Worm (Caenorhabditis elegans): ENCODE results near the gene F59B2.9.

Gene F59B2.9

DNA sequence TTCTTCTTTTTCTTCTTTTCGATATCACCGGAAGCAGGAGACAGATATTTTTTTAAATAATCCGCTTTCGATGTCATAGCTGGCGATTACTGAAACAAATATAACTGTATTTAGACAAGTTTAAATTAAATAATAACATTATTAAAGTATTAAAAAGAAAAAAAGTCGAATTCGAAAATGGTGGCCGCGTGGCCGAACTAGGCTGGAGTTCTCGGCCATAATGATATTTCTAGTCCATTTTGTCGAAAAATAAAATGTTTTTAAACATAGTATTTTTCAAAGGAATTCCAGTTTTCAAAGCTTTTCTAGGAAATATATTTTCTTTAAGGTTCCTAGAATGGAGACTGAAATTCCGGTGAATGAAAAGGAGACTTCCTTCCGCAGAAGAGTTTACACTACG, 44.6 kb downstream of the F59B2.9 start, which contains the start of the genes bud-13 and rpap-2:
Gene bud-13, minus strand, starts transcription at position 89 of the 400 bp plus-strand sequence.
Gene rpap-2, plus strand, starts transcription at position 329 of the 400 bp plus-strand sequence.
- TF ChIP-seq mml-1 (tag; optimal IDR thresholded peaks at IDR 0.05), result no peak
- TF ChIP-seq lin-15B (tag; optimal IDR thresholded peaks at IDR 0.05), result peak; percentile 11
- peak; percentile 12 for TF ChIP-seq nfya-1 (tag; optimal IDR thresholded peaks at IDR 0.05; ENCODE audit: insufficient read depth)

ce11 chrIII:8964684-8965283, 47.4 kb downstream of the F59B2.9 start:
- TF ChIP-seq elt-2 (tag; optimal IDR thresholded peaks at IDR 0.05) (no peak), nhr-25 (tag; optimal IDR thresholded peaks at IDR 0.05) (no peak), ztf-4 (tag; optimal IDR thresholded peaks at IDR 0.05) (no peak), nfya-1 (tag; optimal IDR thresholded peaks at IDR 0.05; ENCODE audit: insufficient read depth) (no peak), fkh-2 (tag; optimal IDR thresholded peaks at IDR 0.05) (no peak), skn-1 (tag; optimal IDR thresholded peaks at IDR 0.05) (no peak), nhr-12 (tag; optimal IDR thresholded peaks at IDR 0.05) (no peak), hmg-11 (tag; optimal IDR thresholded peaks at IDR 0.05) (no peak), nhr-76 (tag; optimal IDR thresholded peaks at IDR 0.05) (no peak), jun-1 (tag; optimal IDR thresholded peaks at IDR 0.05) (no peak), elt-3 (tag; optimal IDR thresholded peaks at IDR 0.05) (no peak), ceh-9 (tag; optimal IDR thresholded peaks at IDR 0.05) (no peak), ceh-82 (tag; optimal IDR thresholded peaks at IDR 0.05) (no peak), lin-15B (tag; optimal IDR thresholded peaks at IDR 0.05) (no peak), snpc-4 (tag; optimal IDR thresholded peaks at IDR 0.05) (no peak), zag-1 (tag; optimal IDR thresholded peaks at IDR 0.05) (no peak), ztf-11 (tag; optimal IDR thresholded peaks at IDR 0.05) (no peak)

DNA sequence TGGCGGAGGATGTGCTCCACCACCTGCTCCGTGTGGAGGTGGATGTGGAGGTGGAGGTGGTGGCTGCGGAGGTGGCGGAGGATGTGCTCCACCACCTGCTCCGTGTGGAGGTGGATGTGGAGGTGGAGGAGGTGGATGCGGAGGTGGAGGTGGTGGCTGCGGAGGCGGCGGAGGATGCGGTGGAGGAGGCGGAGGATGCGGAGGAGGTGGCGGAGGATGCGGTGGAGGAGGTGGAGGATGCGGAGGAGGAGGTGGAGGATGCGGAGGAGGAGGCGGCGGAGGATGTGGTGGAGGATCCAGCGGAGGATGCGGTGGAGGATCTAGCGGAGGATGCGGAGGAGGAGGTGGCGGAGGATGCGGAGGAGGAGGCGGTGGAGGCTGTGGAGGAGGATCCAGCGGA, 49.7 kb downstream of the F59B2.9 start:
- TF ChIP-seq nhr-76 (tag; optimal IDR thresholded peaks at IDR 0.05), result no peak

ce11 chrIII:8961993-8962392, 50.2 kb downstream of the F59B2.9 start, which contains the start of gene grl-25:
TSS of gene grl-25 (plus strand) at chrIII:8962293.
- TF ChIP-seq nhr-43 (tag; optimal IDR thresholded peaks at IDR 0.05; ENCODE audit: poor library complexity, severe bottlenecking) (no peak), elt-3 (tag; optimal IDR thresholded peaks at IDR 0.05) (no peak), fkh-2 (tag; optimal IDR thresholded peaks at IDR 0.05) (no peak), unc-39 (tag; optimal IDR thresholded peaks at IDR 0.05) (no peak), sea-2 (GFP tag; optimal IDR thresholded peaks at IDR 0.05) (no peak), snpc-4 (tag; optimal IDR thresholded peaks at IDR 0.05) (no peak), egl-5 (tag; optimal IDR thresholded peaks at IDR 0.05) (no peak), nfya-1 (tag; optimal IDR thresholded peaks at IDR 0.05; ENCODE audit: insufficient read depth) (no peak)
